Fruit fly (Drosophila melanogaster) whole organism, embryonic: ENCODE measurements around the gene CG14818.

Experiments used
- CG15696 ChIP-seq: fragments of 200-800 bp; sonication (Bioruptor generic); optimal IDR thresholded peaks from 2 replicates; lab custom pipeline; 2019; ENCODE audit warnings: missing biosample characterization, mild to moderate bottlenecking, missing genetic modification characterization, moderate library complexity
- CG16815 ChIP-seq: fragments of 200-800 bp; sonication (Bioruptor generic); optimal IDR thresholded peaks from 3 replicates; lab custom pipeline; 2017; ENCODE audit warnings: missing biosample characterization, mild to moderate bottlenecking, missing genetic modification characterization
- CG31365 ChIP-seq: fragments of 200-800 bp; sonication (Bioruptor generic); optimal IDR thresholded peaks from 2 replicates; lab custom pipeline; 2018; ENCODE audit warnings: missing biosample characterization, mild to moderate bottlenecking, missing genetic modification characterization
- CG3726 ChIP-seq: fragments of 200-800 bp; sonication (Bioruptor generic); IDR thresholded peaks from 3 replicates; pipeline ENCODE4, ENCODE4 v1.3.6; 2022; ENCODE audit warnings: missing biosample characterization, missing genetic modification characterization
- ERR ChIP-seq: fragments of 200-800 bp; sonication (Bioruptor generic); optimal IDR thresholded peaks from 2 replicates; lab custom pipeline; 2016; ENCODE audit warnings: missing biosample characterization, missing genetic modification characterization
- Optix ChIP-seq: fragments of 200-800 bp; sonication (Bioruptor generic); IDR thresholded peaks from 3 replicates; pipeline ENCODE4 v1.3.6; 2022; ENCODE audit warnings: missing biosample characterization, missing genetic modification characterization
- dan ChIP-seq: fragments of 200-800 bp; sonication (Bioruptor generic); IDR thresholded peaks from 2 replicates; pipeline ENCODE4 v1.3.6; 2022; ENCODE audit warnings: missing biosample characterization, missing genetic modification characterization
- exex ChIP-seq: fragments of 200-800 bp; sonication (Bioruptor generic); optimal IDR thresholded peaks from 4 replicates; lab custom pipeline; 2018; ENCODE audit warnings: missing biosample characterization, mild to moderate bottlenecking, missing genetic modification characterization, moderate library complexity
- hb ChIP-seq: fragments of 200-800 bp; sonication (Bioruptor generic); IDR thresholded peaks from 3 replicates; pipeline ENCODE4 v1.3.6; 2022; ENCODE audit warnings: missing biosample characterization, missing genetic modification characterization; ENCODE audit not compliant: partially characterized antibody

DNA sequence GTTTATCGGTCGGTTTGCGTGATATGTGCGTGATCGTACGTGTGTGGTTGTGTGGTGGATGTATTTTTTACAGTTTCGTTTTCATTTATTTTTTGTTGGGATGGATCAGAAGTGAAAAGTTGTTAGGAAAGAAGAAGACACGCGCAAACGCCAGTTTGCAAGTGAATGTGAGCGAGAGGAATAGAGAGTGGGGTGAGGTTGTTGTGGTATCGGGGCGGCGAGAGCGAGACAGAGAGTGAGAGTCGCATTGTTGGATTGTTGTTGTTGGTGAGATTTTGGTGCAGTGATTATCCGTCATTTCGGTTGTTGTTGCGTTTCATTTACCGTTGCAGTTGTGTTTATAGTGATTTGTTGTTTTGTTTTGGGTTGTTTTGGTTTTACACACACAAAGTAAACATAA is 14.0 kb upstream of the CG14818 start:
- no peak for TF ChIP-seq exex (tag; lab: Kevin White, UChicago)
- TF ChIP-seq CG15696: no peak
- no peak for TF ChIP-seq CG16815 (GFP tag; lab: Kevin White, UChicago)
- TF ChIP-seq CG3726: no peak
- no peak for TF ChIP-seq ERR (GFP tag; lab: Kevin White, UChicago)
- TF ChIP-seq dan (GFP tag; lab: Robert Waterston, UW): no peak
- TF ChIP-seq hb: no peak
- no peak for TF ChIP-seq Optix (GFP tag; lab: Robert Waterston, UW)
- TF ChIP-seq CG31365: no peak
